Worm (Caenorhabditis elegans): ENCODE measurements around the gene C37C3.11.
A peak's percentile ranks its signal among the peaks of the same experiment; 100 is the strongest.

The C37C3.11 gene

ce11 chrV:7825836-7826235, 38.7 kb downstream of the C37C3.11 start:
- TF ChIP-seq elt-2 (tag; optimal IDR thresholded peaks at IDR 0.05) (no peak), lin-15B (tag; optimal IDR thresholded peaks at IDR 0.05) (no peak), ama-1 (optimal IDR thresholded peaks at IDR 0.05) (no peak), ceh-9 (tag; optimal IDR thresholded peaks at IDR 0.05) (no peak), hmg-11 (tag; optimal IDR thresholded peaks at IDR 0.05) (no peak), R02D3.7 (tag; optimal IDR thresholded peaks at IDR 0.05) (no peak), zag-1 (tag; optimal IDR thresholded peaks at IDR 0.05) (no peak), ceh-82 (tag; optimal IDR thresholded peaks at IDR 0.05) (no peak), elt-1 (tag; optimal IDR thresholded peaks at IDR 0.05) (no peak), nhr-77 (tag; optimal IDR thresholded peaks at IDR 0.05) (no peak), fkh-10 (GFP tag; optimal IDR thresholded peaks at IDR 0.05) (no peak)

- TF ChIP-seq ZK546.5 (tag; optimal IDR thresholded peaks at IDR 0.05) = no peak
- TF ChIP-seq egl-27 (tag; optimal IDR thresholded peaks at IDR 0.05) = no peak
- TF ChIP-seq ztf-4 (tag; optimal IDR thresholded peaks at IDR 0.05) = no peak
- TF ChIP-seq fkh-2 (tag; optimal IDR thresholded peaks at IDR 0.05) = no peak
- no peak for TF ChIP-seq nhr-76 (tag; optimal IDR thresholded peaks at IDR 0.05)
- no peak for TF ChIP-seq elt-2 (tag; optimal IDR thresholded peaks at IDR 0.05)
- no peak for TF ChIP-seq unc-39 (tag; optimal IDR thresholded peaks at IDR 0.05)
- TF ChIP-seq nfya-1 (tag; optimal IDR thresholded peaks at IDR 0.05; ENCODE audit: insufficient read depth) = no peak
- TF ChIP-seq lin-15B (tag; optimal IDR thresholded peaks at IDR 0.05) = no peak
- no peak for TF ChIP-seq jun-1 (tag; optimal IDR thresholded peaks at IDR 0.05)
- no peak for TF ChIP-seq fkh-10 (GFP tag; optimal IDR thresholded peaks at IDR 0.05)
- no peak for TF ChIP-seq nhr-237 (tag; optimal IDR thresholded peaks at IDR 0.05)
- TF ChIP-seq eor-1 (tag; optimal IDR thresholded peaks at IDR 0.05) = no peak
- no peak for TF ChIP-seq mml-1 (tag; optimal IDR thresholded peaks at IDR 0.05)
- no peak for TF ChIP-seq nhr-28 (tag; optimal IDR thresholded peaks at IDR 0.05)
- no peak for TF ChIP-seq nhr-67 (tag; optimal IDR thresholded peaks at IDR 0.05)
- no peak for TF ChIP-seq sea-2 (GFP tag; optimal IDR thresholded peaks at IDR 0.05)
These were observed 40.4 kb downstream of the C37C3.11 start for ce11 chrV:7824138-7824537.

ce11 chrV:7822655-7823054, 41.9 kb downstream of the C37C3.11 start:
- no peak for TF ChIP-seq egl-27 (tag; optimal IDR thresholded peaks at IDR 0.05)
- no peak for TF ChIP-seq egl-5 (tag; optimal IDR thresholded peaks at IDR 0.05)
- no peak for TF ChIP-seq sea-2 (GFP tag; optimal IDR thresholded peaks at IDR 0.05)
- TF ChIP-seq nfya-1 (tag; optimal IDR thresholded peaks at IDR 0.05; ENCODE audit: insufficient read depth) = peak; percentile 9
- TF ChIP-seq fos-1 (tag; optimal IDR thresholded peaks at IDR 0.05) = no peak
- TF ChIP-seq R02D3.7 (tag; optimal IDR thresholded peaks at IDR 0.05) = no peak
- no peak for TF ChIP-seq mdl-1 (tag; optimal IDR thresholded peaks at IDR 0.05)
- no peak for TF ChIP-seq jun-1 (tag; optimal IDR thresholded peaks at IDR 0.05)
- no peak for TF ChIP-seq nhr-25 (tag; optimal IDR thresholded peaks at IDR 0.05)
- TF ChIP-seq snpc-4 (tag; optimal IDR thresholded peaks at IDR 0.05) = no peak
- TF ChIP-seq nhr-23 (tag; optimal IDR thresholded peaks at IDR 0.05) = no peak
- TF ChIP-seq fkh-2 (tag; optimal IDR thresholded peaks at IDR 0.05) = no peak
- TF ChIP-seq tbx-2 (tag; optimal IDR thresholded peaks at IDR 0.05) = no peak
- no peak for TF ChIP-seq ceh-9 (tag; optimal IDR thresholded peaks at IDR 0.05)
- peak; percentile 71 for TF ChIP-seq unc-62 (GFP tag; optimal IDR thresholded peaks at IDR 0.05)
- TF ChIP-seq lin-39 (tag; optimal IDR thresholded peaks at IDR 0.05) = peak; percentile 22
- TF ChIP-seq nhr-28 (tag; optimal IDR thresholded peaks at IDR 0.05) = no peak
- no peak for TF ChIP-seq ceh-82 (tag; optimal IDR thresholded peaks at IDR 0.05)
- no peak for TF ChIP-seq nhr-76 (tag; optimal IDR thresholded peaks at IDR 0.05)
- no peak for TF ChIP-seq skn-1 (tag; optimal IDR thresholded peaks at IDR 0.05)

- TF ChIP-seq pqm-1 (tag; optimal IDR thresholded peaks at IDR 0.05) (peak; percentile 37), fkh-2 (tag; optimal IDR thresholded peaks at IDR 0.05) (no peak), mdl-1 (tag; optimal IDR thresholded peaks at IDR 0.05) (no peak), skn-1 (tag; optimal IDR thresholded peaks at IDR 0.05) (no peak), R02D3.7 (tag; optimal IDR thresholded peaks at IDR 0.05) (no peak), elt-2 (tag; optimal IDR thresholded peaks at IDR 0.05) (peak; percentile 39), nfya-1 (tag; optimal IDR thresholded peaks at IDR 0.05; ENCODE audit: insufficient read depth) (peak; percentile 50), lin-15B (tag; optimal IDR thresholded peaks at IDR 0.05) (peak; percentile 51), snpc-4 (tag; optimal IDR thresholded peaks at IDR 0.05) (peak; percentile 19), elt-1 (tag; optimal IDR thresholded peaks at IDR 0.05) (no peak), nhr-23 (tag; optimal IDR thresholded peaks at IDR 0.05) (peak; percentile 54), unc-39 (tag; optimal IDR thresholded peaks at IDR 0.05) (no peak), nhr-28 (tag; optimal IDR thresholded peaks at IDR 0.05) (no peak), pha-4 (tag; optimal IDR thresholded peaks at IDR 0.05) (peak; percentile 73)
These were observed 44.3 kb downstream of the C37C3.11 start, which contains the start of gene lbp-4 for ce11 chrV:7820270-7820669. lbp-4 (plus strand) TSS chrV:7820578.
